Worm (Caenorhabditis elegans): ENCODE measurements around the gene F53A2.11.

The F53A2.11 gene

DNA sequence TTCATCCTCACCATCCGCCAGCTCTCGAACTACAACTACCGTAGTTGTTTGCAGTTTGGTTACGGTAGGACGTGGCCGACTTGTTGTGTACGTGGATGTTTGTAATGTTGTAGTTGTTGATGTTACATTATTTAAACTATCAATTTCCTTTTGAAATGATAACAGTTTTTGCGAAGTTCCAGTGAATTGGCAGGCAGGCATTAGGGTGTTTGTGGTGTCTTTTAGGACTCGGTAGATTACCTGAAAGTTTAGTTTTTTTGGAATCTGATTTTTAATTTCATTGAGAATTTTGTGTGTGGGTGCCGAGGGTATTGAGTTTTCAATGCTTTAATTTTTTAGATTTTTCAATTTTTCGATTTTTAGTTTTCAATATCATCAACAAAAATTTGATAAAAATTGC lies at the start of gene F53A2.11:
Gene F53A2.11 (minus strand): TSS at position 101 of the 400 bp plus-strand sequence.
- TF ChIP-seq sea-1 (GFP tag; conservative IDR thresholded peaks at IDR 0.05) (no peak), tra-4 (tag; optimal IDR thresholded peaks at IDR 0.05) (no peak), B0310.2 (tag; optimal IDR thresholded peaks at IDR 0.05) (no peak), hmbx-1 (tag; optimal IDR thresholded peaks at IDR 0.05) (no peak), tbx-11 (GFP tag; IDR thresholded peaks at IDR 0.05) (no peak), aly-1 (tag; optimal IDR thresholded peaks at IDR 0.05) (no peak)

DNA sequence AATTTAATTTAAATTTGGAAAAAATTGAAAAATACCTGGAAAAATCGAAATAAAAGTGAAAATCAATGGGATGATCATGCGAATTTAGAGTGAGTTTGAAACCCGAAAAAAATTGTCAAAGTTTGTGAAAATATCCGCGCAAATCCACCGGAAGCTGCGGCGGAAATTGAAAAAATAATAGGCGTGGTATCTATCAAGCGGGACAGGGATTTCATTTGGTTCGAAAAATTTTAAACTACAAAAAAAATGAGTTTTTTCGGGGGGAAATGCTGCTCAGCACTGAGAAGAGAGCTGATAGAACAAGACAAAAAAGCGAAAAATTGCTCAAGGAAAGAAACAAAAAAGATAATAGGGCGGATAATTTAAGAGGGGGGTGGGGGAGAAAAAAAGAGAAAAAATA lies 48.5 kb upstream of the F53A2.11 start, which contains the start of gene T03F6.9:
Gene T03F6.9 (minus strand): TSS at position 101 of the 400 bp plus-strand sequence.
- TF ChIP-seq scrt-1 (GFP tag; IDR thresholded peaks at IDR 0.05) (no peak), tra-4 (tag; optimal IDR thresholded peaks at IDR 0.05) (no peak), ceh-13 (GFP tag; optimal IDR thresholded peaks at IDR 0.05) (no peak), ama-1 (optimal IDR thresholded peaks at IDR 0.05) (no peak), sea-1 (GFP tag; conservative IDR thresholded peaks at IDR 0.05) (no peak), B0310.2 (tag; optimal IDR thresholded peaks at IDR 0.05) (no peak), flt-1 (GFP tag; IDR thresholded peaks at IDR 0.05) (no peak), pes-1 (GFP tag; IDR thresholded peaks at IDR 0.05) (no peak)

DNA sequence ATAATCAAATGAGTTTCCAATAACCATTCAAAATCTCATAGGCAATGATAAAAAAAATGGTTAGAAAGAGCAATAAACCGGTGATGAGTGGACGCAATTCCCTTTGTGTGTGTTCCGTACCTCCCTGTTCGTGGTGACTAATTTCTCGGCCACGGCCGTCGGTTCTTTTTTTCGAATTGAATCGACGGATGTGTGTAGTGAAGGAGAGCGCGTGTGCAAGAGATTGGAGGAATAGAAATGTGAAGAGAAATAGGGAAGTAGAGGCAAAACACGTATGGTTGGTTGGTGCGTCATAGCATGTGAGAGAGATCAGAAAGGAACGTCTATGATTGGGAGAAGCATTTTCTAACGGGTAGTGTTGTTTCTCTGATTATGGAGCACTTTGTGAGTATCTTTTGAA lies 37.4 kb upstream of the F53A2.11 start:
- TF ChIP-seq hnd-1 (tag; optimal IDR thresholded peaks at IDR 0.05) (no peak), flt-1 (GFP tag; IDR thresholded peaks at IDR 0.05) (no peak), F13C5.2 (tag; optimal IDR thresholded peaks at IDR 0.05) (peak; percentile 25), tbx-37 (GFP tag; conservative IDR thresholded peaks at IDR 0.05) (peak; percentile 19; the same call in 1 of the 2 replicates), hmg-4 (GFP tag; optimal IDR thresholded peaks at IDR 0.05) (peak; percentile 50)

DNA sequence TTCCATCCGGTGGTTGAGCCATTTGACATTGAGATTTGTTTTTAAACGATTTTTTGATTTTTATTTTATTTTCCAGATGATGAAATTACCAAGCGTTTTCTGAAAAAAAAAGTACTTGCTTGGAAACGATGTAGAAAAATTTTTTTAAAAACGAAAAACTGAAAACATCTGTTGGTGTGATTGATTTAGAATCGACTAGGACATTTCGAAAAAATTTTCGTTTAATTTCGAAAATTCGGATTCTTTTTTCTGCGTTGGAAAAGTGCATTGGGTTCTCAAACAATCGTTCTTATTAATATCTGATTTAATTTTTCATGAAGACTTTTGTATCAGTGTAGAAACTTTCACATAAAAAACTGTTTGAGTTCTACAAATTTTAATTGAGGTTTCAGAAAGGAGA lies 36.8 kb upstream of the F53A2.11 start, which contains the start of gene F53A2.9:
Gene F53A2.9 (minus strand): TSS at position 101 of the 400 bp plus-strand sequence.
- no peak for TF ChIP-seq B0310.2 (tag; optimal IDR thresholded peaks at IDR 0.05)
- TF ChIP-seq ceh-13 (GFP tag; optimal IDR thresholded peaks at IDR 0.05) = no peak
- TF ChIP-seq scrt-1 (GFP tag; IDR thresholded peaks at IDR 0.05) = no peak
- TF ChIP-seq ets-7 (tag; optimal IDR thresholded peaks at IDR 0.05) = no peak

DNA sequence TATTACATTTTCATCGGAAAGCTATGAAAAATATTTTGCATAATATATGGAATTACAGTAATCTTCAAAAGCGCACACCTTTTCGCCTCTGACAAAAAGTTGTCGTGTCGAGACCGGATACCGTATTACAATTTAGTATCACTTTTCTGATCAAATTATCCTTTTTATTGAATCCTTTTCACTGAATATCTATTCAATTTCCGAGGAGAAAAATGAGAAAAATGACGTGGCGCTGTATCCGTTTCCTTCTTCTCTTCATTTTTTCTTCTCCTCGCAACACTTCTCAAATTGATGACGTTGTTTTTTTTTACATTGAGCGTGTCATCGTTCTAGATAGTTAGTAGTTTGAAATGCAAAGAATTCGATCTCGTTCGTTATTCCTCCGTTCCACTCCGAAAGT lies 28.5 kb upstream of the F53A2.11 start:
- no peak for TF ChIP-seq aly-1 (tag; optimal IDR thresholded peaks at IDR 0.05)

DNA sequence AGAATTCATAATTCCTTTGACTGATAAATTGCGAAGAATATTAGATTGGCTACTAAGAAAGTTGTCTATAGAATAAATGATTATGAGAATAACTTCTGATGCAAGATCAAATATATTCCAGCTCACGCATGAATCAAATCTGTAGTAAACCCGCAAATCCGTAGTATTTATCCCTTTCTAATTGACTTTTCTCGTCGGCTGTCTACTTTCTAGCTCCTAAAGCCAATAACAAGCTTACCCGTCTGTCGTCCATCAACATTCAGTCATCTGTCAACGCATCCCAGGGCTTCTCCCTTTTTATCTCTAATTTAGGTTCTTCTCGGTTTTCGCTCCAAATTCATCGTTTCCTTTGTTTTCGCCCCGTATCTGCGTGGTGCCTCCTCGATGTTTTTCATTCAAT lies 26.4 kb upstream of the F53A2.11 start:
- TF ChIP-seq sea-1 (GFP tag; conservative IDR thresholded peaks at IDR 0.05) (no peak), tbx-11 (GFP tag; IDR thresholded peaks at IDR 0.05) (no peak)

DNA sequence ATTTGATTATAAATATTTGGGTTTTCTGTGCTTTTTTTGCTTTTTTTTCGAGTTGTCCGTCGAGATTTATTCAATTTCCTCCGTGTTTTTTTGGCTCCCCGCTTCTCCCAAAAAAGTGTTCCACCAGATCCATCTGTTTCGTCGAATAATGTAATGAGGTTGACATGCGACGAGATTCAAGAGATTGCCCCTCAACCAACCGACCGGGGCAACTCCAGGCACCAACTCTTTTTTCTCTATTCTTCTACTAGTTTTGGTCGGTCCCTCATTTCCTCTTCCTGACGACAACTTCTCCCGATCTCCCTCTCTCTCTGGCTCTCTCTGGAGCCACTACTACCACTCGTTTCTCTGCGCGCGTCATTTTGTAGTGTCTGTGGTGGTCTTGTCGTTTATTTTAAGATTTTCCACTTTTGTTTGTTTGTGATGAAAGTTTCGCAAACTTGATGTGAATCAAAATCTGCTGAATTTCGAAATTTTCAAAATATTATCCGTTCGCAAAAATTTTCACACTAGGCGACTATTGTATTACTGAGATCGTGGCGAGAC lies 25.4 kb upstream of the F53A2.11 start:
- TF ChIP-seq hnd-1 (tag; optimal IDR thresholded peaks at IDR 0.05) = no peak

DNA sequence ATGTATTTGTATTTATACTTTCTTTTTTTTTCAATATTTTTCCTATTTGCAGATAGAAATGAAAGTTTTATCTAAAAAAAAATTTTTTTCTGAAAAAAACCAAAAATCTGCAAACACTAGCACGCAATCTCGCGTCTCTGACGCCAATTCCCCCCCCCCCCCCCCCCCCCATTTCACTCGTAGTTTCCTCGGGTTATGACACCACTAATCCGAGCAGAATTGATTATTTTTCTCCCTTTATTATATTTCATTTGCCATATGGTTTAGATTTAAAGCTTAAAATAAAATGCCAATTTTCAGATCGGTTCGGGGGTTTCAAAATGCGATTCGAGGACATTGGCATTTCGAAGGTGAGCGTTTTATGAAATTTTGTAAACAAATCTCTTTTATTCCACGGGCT lies 24.3 kb upstream of the F53A2.11 start, which contains the start of gene mtm-6:
Gene mtm-6 (plus strand): TSS at position 301 of the 400 bp plus-strand sequence.
- TF ChIP-seq hmbx-1 (tag; optimal IDR thresholded peaks at IDR 0.05) (no peak), F13C5.2 (tag; optimal IDR thresholded peaks at IDR 0.05) (no peak), tra-4 (tag; optimal IDR thresholded peaks at IDR 0.05) (no peak), sea-1 (GFP tag; conservative IDR thresholded peaks at IDR 0.05) (no peak), ceh-13 (GFP tag; optimal IDR thresholded peaks at IDR 0.05) (no peak), ceh-36 (tag; optimal IDR thresholded peaks at IDR 0.05) (no peak), aly-1 (tag; optimal IDR thresholded peaks at IDR 0.05) (no peak), flt-1 (GFP tag; IDR thresholded peaks at IDR 0.05) (no peak), scrt-1 (GFP tag; IDR thresholded peaks at IDR 0.05) (no peak), tbx-11 (GFP tag; IDR thresholded peaks at IDR 0.05) (no peak)

DNA sequence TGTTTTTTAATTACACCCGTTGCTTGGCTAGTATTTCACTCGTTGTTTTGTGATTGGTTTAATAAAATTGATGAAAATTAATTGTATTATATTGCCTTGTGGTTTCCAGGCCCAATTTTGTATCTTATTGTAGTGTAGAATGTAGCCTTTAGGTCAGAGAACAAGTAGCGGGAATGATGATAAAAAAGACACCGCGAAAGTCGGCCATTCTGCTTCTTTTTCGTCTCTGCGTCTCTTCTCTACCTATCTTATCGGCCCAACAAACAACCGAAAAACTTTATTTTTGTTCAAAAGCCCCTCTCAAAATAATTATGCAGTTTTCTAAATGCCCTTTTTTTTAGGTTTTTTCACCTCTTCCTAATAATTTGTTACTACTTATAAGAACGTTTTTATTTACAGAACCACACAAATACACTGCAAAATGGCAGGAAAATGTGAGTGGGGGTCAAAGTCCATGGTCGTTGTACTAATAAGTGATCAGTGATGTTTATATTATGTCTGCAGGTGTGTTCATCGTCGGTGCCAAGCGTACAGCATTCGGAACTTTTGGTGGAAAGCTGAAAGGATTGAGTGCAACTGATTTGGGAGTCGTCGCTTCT lies 22.2 kb upstream of the F53A2.11 start, which contains the start of gene acaa-2:
Gene acaa-2 (plus strand): TSS at position 400 of the 599 bp plus-strand sequence.
- no peak for TF ChIP-seq hmg-4 (GFP tag; optimal IDR thresholded peaks at IDR 0.05)
- TF ChIP-seq tbx-37 (GFP tag; conservative IDR thresholded peaks at IDR 0.05) = no peak
- TF ChIP-seq scrt-1 (GFP tag; IDR thresholded peaks at IDR 0.05) = no peak
- no peak for TF ChIP-seq ceh-13 (GFP tag; optimal IDR thresholded peaks at IDR 0.05)
- TF ChIP-seq aly-1 (tag; optimal IDR thresholded peaks at IDR 0.05) = no peak
- no peak for TF ChIP-seq sea-1 (GFP tag; conservative IDR thresholded peaks at IDR 0.05)
- no peak for TF ChIP-seq tra-4 (tag; optimal IDR thresholded peaks at IDR 0.05)
